Worm (Caenorhabditis elegans): ENCODE measurements around the gene Y75D11A.3.

- no peak for TF ChIP-seq fkh-10 (GFP tag; optimal IDR thresholded peaks at IDR 0.05)
- TF ChIP-seq elt-3 (tag; optimal IDR thresholded peaks at IDR 0.05), result no peak
- no peak for TF ChIP-seq ama-1 (optimal IDR thresholded peaks at IDR 0.05)
- TF ChIP-seq unc-62 (GFP tag; optimal IDR thresholded peaks at IDR 0.05), result no peak
- no peak for TF ChIP-seq nhr-11 (tag; optimal IDR thresholded peaks at IDR 0.05)
Observed at ce11 chrX:1703049-1703448, 43.0 kb downstream of the Y75D11A.3 start.

Data from whole organism, L3 larva.